Fruit fly (Drosophila melanogaster) whole organism, prepupa: ENCODE data around the gene tara.

Experiments
- Blimp-1 ChIP-seq: fragments of 200-800 bp; sonication (Bioruptor generic); optimal IDR thresholded peaks from 3 replicates; lab custom pipeline; 2017; ENCODE audit warnings: missing biosample characterization, missing genetic modification characterization, mild to moderate bottlenecking, moderate library complexity, missing genetic modification reagents
- CG11762 ChIP-seq: fragments of 200-800 bp; sonication (Bioruptor generic); optimal IDR thresholded peaks from 3 replicates; lab custom pipeline; 2016; ENCODE audit warnings: missing biosample characterization, missing genetic modification characterization; ENCODE audit not compliant: insufficient read depth
- CG11902 ChIP-seq: fragments of 200-800 bp; sonication (Bioruptor generic); optimal IDR thresholded peaks from 3 replicates; lab custom pipeline; 2016; ENCODE audit warnings: missing biosample characterization, missing genetic modification characterization
- CG15336 ChIP-seq: fragments of 200-800 bp; sonication (Bioruptor generic); IDR thresholded peaks from 2 replicates; pipeline ENCODE4 v1.3.6; 2022; ENCODE audit warnings: missing biosample characterization, missing genetic modification characterization
- CG1621 ChIP-seq: fragments of 200-800 bp; sonication (Bioruptor generic); optimal IDR thresholded peaks from 3 replicates; lab custom pipeline; 2018; ENCODE audit warnings: missing biosample characterization, mild to moderate bottlenecking, missing genetic modification characterization
- CG3032 ChIP-seq: fragments of 200-800 bp; optimal IDR thresholded peaks from 2 replicates; lab custom pipeline; 2019; ENCODE audit warnings: missing biosample characterization, mild to moderate bottlenecking, missing genetic modification characterization, moderate library complexity
- CG4318 ChIP-seq: fragments of 200-800 bp; sonication (Bioruptor generic); optimal IDR thresholded peaks from 3 replicates; lab custom pipeline; 2017; ENCODE audit warnings: missing biosample characterization, mild to moderate bottlenecking, missing genetic modification characterization
- CG6163 ChIP-seq: fragments of 200-800 bp; sonication (Bioruptor generic); IDR thresholded peaks from 3 replicates; pipeline ENCODE4 v1.3.6; 2022; ENCODE audit warnings: missing biosample characterization, missing genetic modification characterization
- CG6792 ChIP-seq: fragments of 200-800 bp; sonication (Bioruptor generic); optimal IDR thresholded peaks from 3 replicates; lab custom pipeline; 2016; ENCODE audit warnings: missing biosample characterization, missing genetic modification characterization
- CG6808 ChIP-seq: fragments of 200-800 bp; sonication (Bioruptor generic); optimal IDR thresholded peaks from 3 replicates; lab custom pipeline; 2017; ENCODE audit warnings: missing biosample characterization, missing genetic modification characterization, mild to moderate bottlenecking, moderate library complexity, missing genetic modification reagents
- CG6854 ChIP-seq: fragments of 200-800 bp; sonication (Bioruptor generic); optimal IDR thresholded peaks from 2 replicates; lab custom pipeline; 2017; ENCODE audit warnings: missing biosample characterization, mild to moderate bottlenecking, missing genetic modification characterization
- CG9139 ChIP-seq: fragments of 200-800 bp; sonication (Bioruptor generic); optimal IDR thresholded peaks from 3 replicates; lab custom pipeline; 2017; ENCODE audit warnings: missing biosample characterization, mild to moderate bottlenecking, missing genetic modification characterization
- Eip75B ChIP-seq: fragments of 200-800 bp; sonication (Bioruptor generic); optimal IDR thresholded peaks from 3 replicates; lab custom pipeline; 2016; ENCODE audit warnings: missing biosample characterization, missing genetic modification characterization
- Eip78C ChIP-seq: fragments of 200-800 bp; sonication (Bioruptor generic); peaks from one replicate; lab custom pipeline; 2016; ENCODE audit warnings: missing biosample characterization, missing genetic modification characterization
- Ets21C ChIP-seq: fragments of 200-800 bp; sonication (Bioruptor generic); optimal IDR thresholded peaks from 3 replicates; lab custom pipeline; 2016; ENCODE audit warnings: missing biosample characterization, missing genetic modification characterization
- Ets96B ChIP-seq: fragments of 200-800 bp; optimal IDR thresholded peaks from 2 replicates; lab custom pipeline; 2019; ENCODE audit warnings: missing biosample characterization, mild to moderate bottlenecking, missing genetic modification characterization, moderate library complexity
- Gug ChIP-seq: fragments of 200-800 bp; sonication (Bioruptor generic); IDR thresholded peaks from 2 replicates; pipeline ENCODE4 v1.3.6; 2022; ENCODE audit warnings: missing biosample characterization, missing genetic modification characterization
- Hr39 ChIP-seq: fragments of 200-800 bp; sonication (Bioruptor generic); optimal IDR thresholded peaks from 2 replicates; lab custom pipeline; 2016; ENCODE audit warnings: missing biosample characterization, missing genetic modification characterization
- Lpt ChIP-seq: fragments of 200-800 bp; sonication (Bioruptor generic); optimal IDR thresholded peaks from 3 replicates; lab custom pipeline; 2016; ENCODE audit warnings: missing biosample characterization, missing genetic modification characterization
- Met ChIP-seq: fragments of 200-800 bp; sonication (Bioruptor generic); optimal IDR thresholded peaks from 3 replicates; lab custom pipeline; 2016; ENCODE audit warnings: missing biosample characterization, missing genetic modification characterization
- Sox14 ChIP-seq: fragments of 200-800 bp; sonication (Bioruptor generic); optimal IDR thresholded peaks from 3 replicates; lab custom pipeline; 2016; ENCODE audit warnings: missing biosample characterization, missing genetic modification characterization
- Sox15 ChIP-seq: fragments of 200-800 bp; sonication (Bioruptor generic); optimal IDR thresholded peaks from 3 replicates; lab custom pipeline; 2016; ENCODE audit warnings: missing biosample characterization, missing genetic modification characterization
- achi ChIP-seq: fragments of 200-800 bp; sonication (Bioruptor generic); optimal IDR thresholded peaks from 3 replicates; lab custom pipeline; 2016; ENCODE audit warnings: missing biosample characterization, missing genetic modification characterization
- cyc ChIP-seq: fragments of 200-800 bp; sonication (Bioruptor generic); optimal IDR thresholded peaks from 3 replicates; lab custom pipeline; 2016; ENCODE audit warnings: missing biosample characterization, missing genetic modification characterization
- dac ChIP-seq: fragments of 200-800 bp; sonication (Bioruptor generic); optimal IDR thresholded peaks from 2 replicates; lab custom pipeline; 2017; ENCODE audit warnings: missing biosample characterization, mild to moderate bottlenecking, missing genetic modification characterization
- dsx ChIP-seq: fragments of 200-800 bp; optimal IDR thresholded peaks from 3 replicates; lab custom pipeline; 2019; ENCODE audit warnings: missing biosample characterization, mild to moderate bottlenecking, missing genetic modification characterization, moderate library complexity; ENCODE audit not compliant: poor library complexity, severe bottlenecking
- eg ChIP-seq: fragments of 200-800 bp; sonication (Bioruptor generic); IDR thresholded peaks from 3 replicates; pipeline ENCODE4 v1.3.6; 2022; ENCODE audit warnings: missing biosample characterization, missing genetic modification characterization
- fd85E ChIP-seq: fragments of 200-800 bp; sonication (Bioruptor generic); optimal IDR thresholded peaks from 3 replicates; lab custom pipeline; 2016; ENCODE audit warnings: missing biosample characterization, missing genetic modification characterization
- net ChIP-seq: fragments of 200-800 bp; sonication (Bioruptor generic); optimal IDR thresholded peaks from 3 replicates; lab custom pipeline; 2016; ENCODE audit warnings: missing biosample characterization, missing genetic modification characterization
- pdm3 ChIP-seq: fragments of 200-800 bp; sonication (Bioruptor generic); optimal IDR thresholded peaks from 3 replicates; lab custom pipeline; 2016; ENCODE audit warnings: missing biosample characterization, missing genetic modification characterization
- salr ChIP-seq, 2 experiments: fragments of 200-800 bp; sonication (Bioruptor generic); optimal IDR thresholded peaks; 3 replicates each; lab custom pipeline; 2016 to 2018; ENCODE audit warnings: missing biosample characterization in 2 of 2, missing genetic modification characterization in 2 of 2, mild to moderate bottlenecking in 1 of 2
- ss ChIP-seq, 2 experiments: fragments of 200-800 bp; sonication (Bioruptor generic); optimal IDR thresholded peaks; 2 replicates in 1 of 2; 3 replicates in 1 of 2; lab custom pipeline; 2017 to 2018; ENCODE audit warnings: mild to moderate bottlenecking in 2 of 2, missing biosample characterization in 2 of 2, missing genetic modification characterization in 2 of 2, moderate library complexity in 1 of 2
- svp ChIP-seq: fragments of 200-800 bp; sonication (Bioruptor generic); peaks from one replicate; lab custom pipeline; 2016; ENCODE audit warnings: missing biosample characterization, missing genetic modification characterization
- topi ChIP-seq: fragments of 200-800 bp; sonication (Bioruptor generic); optimal IDR thresholded peaks from 3 replicates; lab custom pipeline; 2016; ENCODE audit warnings: missing biosample characterization, missing genetic modification characterization
- vri ChIP-seq: fragments of 200-800 bp; sonication (Bioruptor generic); optimal IDR thresholded peaks from 3 replicates; lab custom pipeline; 2016; ENCODE audit warnings: missing biosample characterization, mild to moderate bottlenecking, missing genetic modification characterization

tara gene

dm6 chr3R:16244241-16244977, 19.0 kb downstream of the tara start (continued):
- TF ChIP-seq CG11902 (GFP tag; lab: Kevin White, UChicago) = no peak
- TF ChIP-seq vri (GFP tag; lab: Kevin White, UChicago) = no peak
- TF ChIP-seq achi (GFP tag; lab: Kevin White, UChicago) = no peak
- TF ChIP-seq Sox15 (GFP tag; lab: Kevin White, UChicago) = no peak
- no peak for TF ChIP-seq Lpt
- no peak for TF ChIP-seq Sox14 (GFP tag; lab: Kevin White, UChicago)
- TF ChIP-seq CG4318 (GFP tag; lab: Kevin White, UChicago) = no peak
- TF ChIP-seq Hr39 (GFP tag; lab: Kevin White, UChicago) = no peak
- no peak for TF ChIP-seq Ets96B (tag; lab: Kevin White, UChicago)
- TF ChIP-seq, all 60 proteins: peak for 24

dm6 chr3R:16245298-16246098, 20.0 kb downstream of the tara start:
- TF ChIP-seq Ets21C (GFP tag; lab: Kevin White, UChicago) (no peak), Lpt (no peak), achi (GFP tag; lab: Kevin White, UChicago) (no peak), Hr39 (GFP tag; lab: Kevin White, UChicago) (no peak), CG11762 (GFP tag; lab: Kevin White, UChicago) (no peak), Sox15 (GFP tag; lab: Kevin White, UChicago) (no peak), dac (GFP tag; lab: Kevin White, UChicago) (no peak), CG6792 (GFP tag; lab: Kevin White, UChicago) (no peak), CG6808 (GFP tag; lab: Kevin White, UChicago) (no peak), ss (GFP tag; optimal IDR thresholded peaks at IDR 0.05; lab: Kevin White, UChicago) (no peak), CG6854 (GFP tag; lab: Kevin White, UChicago) (peak; percentile 16), CG9139 (GFP tag; lab: Kevin White, UChicago) (no peak), Met (peak; percentile 10), CG3032 (tag; lab: Kevin White, UChicago) (no peak), Eip78C (GFP tag; lab: Kevin White, UChicago) (peak; percentile 36), net (GFP tag; lab: Kevin White, UChicago) (no peak), fd85E (GFP tag; lab: Kevin White, UChicago) (no peak), Blimp-1 (GFP tag; lab: Kevin White, UChicago) (peak; percentile 49), salr (GFP tag; optimal IDR thresholded peaks at IDR 0.05; lab: Kevin White, UChicago) (no peak), topi (GFP tag; lab: Kevin White, UChicago) (no peak), CG1621 (tag; lab: Kevin White, UChicago) (no peak), Sox14 (GFP tag; lab: Kevin White, UChicago) (no peak), eg (GFP tag; lab: Robert Waterston, UW) (peak; percentile 49; the same call in 1 of the 3 replicates), Gug (GFP tag; lab: Robert Waterston, UW) (no peak), vri (GFP tag; lab: Kevin White, UChicago) (no peak), CG6163 (GFP tag; lab: Robert Waterston, UW) (no peak), CG15336 (GFP tag; lab: Robert Waterston, UW) (no peak), svp (GFP tag; lab: Kevin White, UChicago) (peak; percentile 92), pdm3 (no peak), cyc (GFP tag; lab: Kevin White, UChicago) (no peak), Eip75B (GFP tag; lab: Kevin White, UChicago) (no peak), dsx (GFP tag; lab: Kevin White, UChicago) (no peak)
- TF ChIP-seq, all 60 proteins: peak for 6
